Worm (Caenorhabditis elegans) whole organism, L3 larva: ENCODE measurements around the gene fax-1.

Source experiments
- elt-3 ChIP-seq, 3 experiments: fragments of 150-350 bp in 1 of 3; sonication (generic microtip) in 2 of 3; optimal IDR thresholded peaks; 2 replicates in 2 of 3; 4 replicates in 1 of 3; lab custom pipeline; 2014 to 2017; ENCODE audit warnings: missing biosample characterization in 3 of 3, missing genetic modification characterization in 3 of 3
- hmg-11 ChIP-seq: sonication (generic microtip); optimal IDR thresholded peaks from 2 replicates; lab custom pipeline; 2016; ENCODE audit warnings: missing genetic modification characterization, missing compliant biosample characterization
- pqm-1 ChIP-seq: fragments of 150-350 bp; optimal IDR thresholded peaks from 2 replicates; lab custom pipeline; 2017; ENCODE audit warnings: missing biosample characterization, missing genetic modification characterization, inconsistent platforms
- sea-2 ChIP-seq: fragments of 150-350 bp; sonication (generic microtip); optimal IDR thresholded peaks from 4 replicates; lab custom pipeline; 2014; ENCODE audit warnings: missing biosample characterization, missing genetic modification reagents, missing genetic modification characterization

ce11 chrX:3165569-3165968 is 33.6 kb downstream of the fax-1 start, which contains the start of gene pfut-1:
- TF ChIP-seq sea-2 (GFP tag; lab: Kevin White, UChicago) (no peak), pqm-1 (tag; lab: Kevin White, UChicago) (peak; percentile 29), elt-3 (tag; optimal IDR thresholded peaks at IDR 0.05; lab: Kevin White, UChicago) (no peak), hmg-11 (tag; lab: Kevin White, UChicago) (no peak)
